Fruit fly (Drosophila melanogaster): ENCODE data around the gene mthl5.

mthl5 gene

dm6 chr3R:11887114-11888037 is at the start of gene mthl5 (continued):
- TF ChIP-seq abd-A (tag; optimal IDR thresholded peaks at IDR 0.05) (no peak), grau (tag; optimal IDR thresholded peaks at IDR 0.05) (peak; percentile 84), otp (GFP tag; IDR thresholded peaks at IDR 0.05) (peak; percentile 58; the same call in 1 of the 3 replicates), vfl (GFP tag; optimal IDR thresholded peaks at IDR 0.05) (peak; percentile 41), cas (GFP tag; IDR thresholded peaks at IDR 0.05) (no peak), CG12236 (GFP tag; optimal IDR thresholded peaks at IDR 0.05) (peak; percentile 47), bigmax (GFP tag; optimal IDR thresholded peaks at IDR 0.05) (no peak), CG31441 (GFP tag; IDR thresholded peaks at IDR 0.05) (peak; percentile 82), fd64A (GFP tag; optimal IDR thresholded peaks at IDR 0.05) (no peak), CG3065 (GFP tag; optimal IDR thresholded peaks at IDR 0.05) (peak; percentile 13), CG3281 (GFP tag; optimal IDR thresholded peaks at IDR 0.05) (peak; percentile 64), fd3F (GFP tag; optimal IDR thresholded peaks at IDR 0.05) (peak; percentile 59), CG4730 (GFP tag; IDR thresholded peaks at IDR 0.05) (peak; percentile 58), Meics (GFP tag; optimal IDR thresholded peaks at IDR 0.05) (peak; percentile 80), Atf3 (GFP tag; optimal IDR thresholded peaks at IDR 0.05) (peak; percentile 72), sisA (GFP tag; IDR thresholded peaks at IDR 0.05) (peak; percentile 79), Gug (GFP tag; IDR thresholded peaks at IDR 0.05) (peak; percentile 80), lov (optimal IDR thresholded peaks at IDR 0.05) (no peak), lov (GFP tag; IDR thresholded peaks at IDR 0.05) (no peak), CG2712 (tag; optimal IDR thresholded peaks at IDR 0.05) (peak; percentile 90), CG7745 (tag; optimal IDR thresholded peaks at IDR 0.05) (no peak), Antp (GFP tag; optimal IDR thresholded peaks at IDR 0.05) (peak; percentile 68), MESR4 (GFP tag; optimal IDR thresholded peaks at IDR 0.05) (no peak), Mes4 (GFP tag; optimal IDR thresholded peaks at IDR 0.05) (peak; percentile 80), emc (GFP tag; optimal IDR thresholded peaks at IDR 0.05) (peak; percentile 32), CG17568 (GFP tag; optimal IDR thresholded peaks at IDR 0.05) (no peak), Xrp1 (GFP tag; IDR thresholded peaks at IDR 0.05) (peak; percentile 84), amos (GFP tag; IDR thresholded peaks at IDR 0.05; ENCODE audit: partially characterized antibody) (no peak), chif (GFP tag; optimal IDR thresholded peaks at IDR 0.05) (peak; percentile 79 to 89), E2f1 (GFP tag; IDR thresholded peaks at IDR 0.05) (peak; percentile 68), wek (GFP tag; optimal IDR thresholded peaks at IDR 0.05) (peak; percentile 21), trh (GFP tag; optimal IDR thresholded peaks at IDR 0.05) (peak; percentile 72), slp2 (GFP tag; optimal IDR thresholded peaks at IDR 0.05) (peak; percentile 82), CG7357 (GFP tag; IDR thresholded peaks at IDR 0.05) (peak; percentile 64; the same call in 1 of the 3 replicates), CG7987 (GFP tag; optimal IDR thresholded peaks at IDR 0.05) (no peak), pum (GFP tag; optimal IDR thresholded peaks at IDR 0.05) (peak; percentile 84), peb (GFP tag; IDR thresholded peaks at IDR 0.05) (peak; percentile 62), Vsx1 (GFP tag; optimal IDR thresholded peaks at IDR 0.05) (peak; percentile 18), nerfin-1 (tag; optimal IDR thresholded peaks at IDR 0.05) (peak; percentile 78), CG17328 (GFP tag; IDR thresholded peaks at IDR 0.05) (peak; percentile 74), H2.0 (GFP tag; IDR thresholded peaks at IDR 0.05) (peak; percentile 48; the same call in 1 of the 2 replicates), pzg (GFP tag; optimal IDR thresholded peaks at IDR 0.05) (no peak), CG8388 (GFP tag; optimal IDR thresholded peaks at IDR 0.05) (peak; percentile 74), Mrtf (GFP tag; IDR thresholded peaks at IDR 0.05) (peak; percentile 49; the same call in 2 of the 3 replicates), CG5953 (GFP tag; IDR thresholded peaks at IDR 0.05) (no peak; the same call in 1 of the 2 replicates), CG3407 (GFP tag; optimal IDR thresholded peaks at IDR 0.05) (peak; percentile 55), ranshi (GFP tag; IDR thresholded peaks at IDR 0.05) (peak; percentile 75), Elba2 (GFP tag; optimal IDR thresholded peaks at IDR 0.05) (no peak), Atf-2 (GFP tag; optimal IDR thresholded peaks at IDR 0.05) (peak; percentile 79)

Measured in whole organism, embryonic.